Worm (Caenorhabditis elegans) whole organism, L2 larva: ENCODE results near the gene sup-37.

ENCODE experiments used
- C34F6.9 ChIP-seq: fragments of 150-350 bp; optimal IDR thresholded peaks from 2 replicates; lab custom pipeline; 2014; ENCODE audit warnings: missing biosample characterization, missing genetic modification characterization
- Y55F3AM.14 ChIP-seq: fragments of 200-800 bp; sonication (Bioruptor generic); optimal IDR thresholded peaks from 2 replicates; lab custom pipeline; 2018; ENCODE audit warnings: mild to moderate bottlenecking, missing genetic modification characterization, missing compliant biosample characterization
- ZK546.5 ChIP-seq: sonication (generic microtip); optimal IDR thresholded peaks from 2 replicates; lab custom pipeline; 2017; ENCODE audit warnings: missing biosample characterization, missing genetic modification characterization
- alr-1 ChIP-seq: fragments of 150-350 bp; optimal IDR thresholded peaks from 2 replicates; lab custom pipeline; 2014; ENCODE audit warnings: missing biosample characterization, missing genetic modification characterization
- ama-1 ChIP-seq: fragments of 150-350 bp; optimal IDR thresholded peaks from 2 replicates; lab custom pipeline; 2018; ENCODE audit warnings: inconsistent platforms
- blmp-1 ChIP-seq: sonication (generic microtip); optimal IDR thresholded peaks from 2 replicates; lab custom pipeline; 2017; ENCODE audit warnings: missing genetic modification characterization, mild to moderate bottlenecking, missing compliant biosample characterization, antibody characterized with exemption, moderate library complexity; ENCODE audit not compliant: insufficient read depth
- ceh-16 ChIP-seq: fragments of 150-350 bp; optimal IDR thresholded peaks from 2 replicates; lab custom pipeline; 2014; ENCODE audit warnings: missing biosample characterization, missing genetic modification characterization
- ceh-82 ChIP-seq: fragments of 150-350 bp; optimal IDR thresholded peaks from 2 replicates; lab custom pipeline; 2014; ENCODE audit warnings: missing biosample characterization, missing genetic modification characterization
- crh-2 ChIP-seq: sonication (generic microtip); optimal IDR thresholded peaks from 2 replicates; lab custom pipeline; 2017; ENCODE audit warnings: missing biosample characterization, missing genetic modification characterization
- egl-27 ChIP-seq: sonication (generic microtip); optimal IDR thresholded peaks from 3 replicates; lab custom pipeline; 2017; ENCODE audit warnings: missing biosample characterization, missing genetic modification reagents, missing genetic modification characterization
- elt-1 ChIP-seq: fragments of 150-350 bp; optimal IDR thresholded peaks from 2 replicates; lab custom pipeline; 2014; ENCODE audit warnings: missing biosample characterization, missing genetic modification characterization
- fos-1 ChIP-seq: fragments of 150-350 bp; optimal IDR thresholded peaks from 2 replicates; lab custom pipeline; 2014; ENCODE audit warnings: missing biosample characterization, missing genetic modification characterization
- gmeb-1 ChIP-seq: fragments of 150-350 bp; optimal IDR thresholded peaks from 2 replicates; lab custom pipeline; 2014; ENCODE audit warnings: missing biosample characterization, missing genetic modification characterization
- lin-11 ChIP-seq: fragments of 150-350 bp; sonication (generic microtip); optimal IDR thresholded peaks from 2 replicates; lab custom pipeline; 2014; ENCODE audit warnings: missing biosample characterization, missing genetic modification characterization, inconsistent platforms, mixed read lengths
- lin-13 ChIP-seq: fragments of 150-350 bp; optimal IDR thresholded peaks from 2 replicates; lab custom pipeline; 2014; ENCODE audit warnings: missing biosample characterization, missing genetic modification reagents, missing genetic modification characterization
- lin-39 ChIP-seq: fragments of 150-350 bp; optimal IDR thresholded peaks from 2 replicates; lab custom pipeline; 2014; ENCODE audit warnings: missing biosample characterization, missing genetic modification reagents, missing genetic modification characterization
- mbf-1 ChIP-seq: sonication (generic microtip); optimal IDR thresholded peaks from 2 replicates; lab custom pipeline; 2017; ENCODE audit warnings: missing biosample characterization, missing genetic modification characterization
- mdl-1 ChIP-seq, 2 experiments: fragments of 150-350 bp in 1 of 2; sonication (generic microtip) in 1 of 2; optimal IDR thresholded peaks; 2 replicates each; lab custom pipeline; 2017; ENCODE audit warnings: missing biosample characterization in 2 of 2, missing genetic modification characterization in 2 of 2
- nhr-11 ChIP-seq: fragments of 150-350 bp; optimal IDR thresholded peaks from 2 replicates; lab custom pipeline; 2014; ENCODE audit warnings: missing biosample characterization, missing genetic modification characterization
- nhr-21 ChIP-seq: fragments of 150-350 bp; optimal IDR thresholded peaks from 2 replicates; lab custom pipeline; 2014; ENCODE audit warnings: missing biosample characterization, missing genetic modification characterization
- nhr-237 ChIP-seq: fragments of 150-350 bp; optimal IDR thresholded peaks from 2 replicates; lab custom pipeline; 2014; ENCODE audit warnings: missing biosample characterization, missing genetic modification characterization
- nhr-25 ChIP-seq: fragments of 150-350 bp; sonication (generic microtip); optimal IDR thresholded peaks from 3 replicates; lab custom pipeline; 2014; ENCODE audit warnings: missing biosample characterization, missing genetic modification characterization
- nhr-6 ChIP-seq: fragments of 150-350 bp; optimal IDR thresholded peaks from 2 replicates; lab custom pipeline; 2014; ENCODE audit warnings: missing biosample characterization, missing genetic modification characterization
- peb-1 ChIP-seq: fragments of 150-350 bp; optimal IDR thresholded peaks from 2 replicates; lab custom pipeline; 2014; ENCODE audit warnings: missing biosample characterization, missing genetic modification characterization
- sem-4 ChIP-seq: fragments of 150-350 bp; optimal IDR thresholded peaks from 2 replicates; lab custom pipeline; 2014; ENCODE audit warnings: missing biosample characterization, missing genetic modification reagents, missing genetic modification characterization
- skn-1 ChIP-seq: sonication (generic microtip); optimal IDR thresholded peaks from 2 replicates; lab custom pipeline; 2017; ENCODE audit warnings: missing biosample characterization, missing genetic modification characterization
- sma-3 ChIP-seq: sonication (generic microtip); optimal IDR thresholded peaks from 2 replicates; lab custom pipeline; 2016; ENCODE audit warnings: missing genetic modification reagents, missing genetic modification characterization, missing compliant biosample characterization
- sma-9 ChIP-seq, 2 experiments: fragments of 150-350 bp in 1 of 2; sonication (generic microtip) in 1 of 2; optimal IDR thresholded peaks; 2 replicates each; lab custom pipeline; 2014 to 2016; ENCODE audit warnings: missing genetic modification characterization in 2 of 2, mild to moderate bottlenecking in 1 of 2, missing biosample characterization in 1 of 2, missing compliant biosample characterization in 1 of 2, missing genetic modification reagents in 1 of 2, moderate library complexity in 1 of 2
- snpc-4 ChIP-seq: fragments of 150-350 bp; optimal IDR thresholded peaks from 2 replicates; lab custom pipeline; 2014; ENCODE audit warnings: missing biosample characterization, missing genetic modification characterization
- unc-39 ChIP-seq: fragments of 150-350 bp; optimal IDR thresholded peaks from 2 replicates; lab custom pipeline; 2014; ENCODE audit warnings: missing biosample characterization, missing genetic modification characterization
- unc-55 ChIP-seq: fragments of 150-350 bp; sonication (generic microtip); optimal IDR thresholded peaks from 3 replicates; lab custom pipeline; 2014; ENCODE audit warnings: missing biosample characterization, missing genetic modification reagents, missing genetic modification characterization
- unc-62 ChIP-seq: fragments of 150-350 bp; optimal IDR thresholded peaks from 2 replicates; lab custom pipeline; 2014; ENCODE audit warnings: missing biosample characterization, missing genetic modification reagents, missing genetic modification characterization
- zag-1 ChIP-seq: fragments of 150-350 bp; optimal IDR thresholded peaks from 2 replicates; lab custom pipeline; 2014; ENCODE audit warnings: missing biosample characterization, missing genetic modification characterization
- ztf-1 ChIP-seq: fragments of 200-800 bp; sonication (Bioruptor generic); conservative IDR thresholded peaks from 2 replicates; pipeline ENCODE4 v1.3.6; 2022; ENCODE audit warnings: missing genetic modification characterization, missing compliant biosample characterization
- ztf-4 ChIP-seq: fragments of 150-350 bp; optimal IDR thresholded peaks from 2 replicates; lab custom pipeline; 2014; ENCODE audit warnings: missing biosample characterization, missing genetic modification characterization

The sup-37 gene

DNA sequence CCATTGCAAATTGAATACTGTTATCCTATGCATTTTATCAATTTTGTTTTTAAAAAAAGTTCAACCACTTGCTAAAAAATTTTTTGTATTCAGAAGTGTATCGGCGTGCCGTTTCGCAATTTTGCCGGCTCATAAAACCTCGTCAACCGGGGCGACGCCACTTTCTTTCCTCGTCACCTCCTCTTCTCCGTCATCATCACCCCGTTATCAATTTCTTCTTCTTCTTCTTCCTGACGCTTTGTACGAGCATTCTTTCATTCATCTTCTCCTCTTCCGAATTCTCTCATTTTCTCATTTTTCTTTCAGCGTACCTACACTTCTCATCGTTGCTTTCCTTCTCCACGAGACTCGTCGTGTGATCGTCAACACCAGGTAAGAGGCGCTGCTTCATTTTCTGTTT lies at the start of gene sup-37:
TSS of gene sup-37 (plus strand) at position 301 of the 400 bp plus-strand sequence.
- TF ChIP-seq mdl-1 (tag; optimal IDR thresholded peaks at IDR 0.05; lab: Kevin White, UChicago) (no peak), ama-1 (lab: Kevin White, UChicago) (no peak), nhr-11 (tag; lab: Kevin White, UChicago) (no peak), egl-27 (no peak), C34F6.9 (tag; lab: Kevin White, UChicago) (no peak), skn-1 (no peak), blmp-1 (tag; lab: Kevin White, UChicago) (no peak), nhr-237 (no peak), peb-1 (no peak), zag-1 (no peak), alr-1 (tag; lab: Kevin White, UChicago) (no peak), nhr-21 (tag; lab: Kevin White, UChicago) (no peak), elt-1 (no peak), nhr-6 (tag; lab: Kevin White, UChicago) (no peak)

DNA sequence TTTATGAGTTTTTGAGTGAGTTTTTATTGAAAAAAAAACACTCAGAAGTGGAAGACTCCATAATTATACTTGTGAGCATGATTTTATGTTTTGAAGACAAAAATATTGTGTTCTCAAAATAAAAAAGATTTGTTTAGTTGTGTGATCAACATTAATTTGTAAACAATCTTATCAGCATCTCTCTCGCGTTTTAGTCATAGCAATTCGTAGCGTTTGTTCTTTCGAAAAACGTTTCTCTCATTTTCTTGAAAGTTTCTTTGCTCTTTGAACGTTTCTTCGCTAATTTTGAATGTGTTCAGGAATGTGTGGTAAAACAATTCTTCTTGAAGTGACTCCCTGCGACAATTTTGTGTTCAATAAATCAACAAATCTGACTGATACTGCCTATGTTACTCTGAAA lies 47.2 kb upstream of the sup-37 start, which contains the start of gene ZC196.2:
TSS of gene ZC196.2 (plus strand) at position 301 of the 400 bp plus-strand sequence.
- TF ChIP-seq lin-11 (no peak), ceh-82 (no peak), lin-39 (no peak), unc-55 (GFP tag; lab: Kevin White, UChicago) (no peak), skn-1 (no peak), sma-9 (GFP tag; optimal IDR thresholded peaks at IDR 0.05; lab: Kevin White, UChicago) (no peak), sma-9 (tag; optimal IDR thresholded peaks at IDR 0.05; lab: Kevin White, UChicago) (no peak), lin-13 (no peak), nhr-25 (tag; lab: Kevin White, UChicago) (no peak)

DNA sequence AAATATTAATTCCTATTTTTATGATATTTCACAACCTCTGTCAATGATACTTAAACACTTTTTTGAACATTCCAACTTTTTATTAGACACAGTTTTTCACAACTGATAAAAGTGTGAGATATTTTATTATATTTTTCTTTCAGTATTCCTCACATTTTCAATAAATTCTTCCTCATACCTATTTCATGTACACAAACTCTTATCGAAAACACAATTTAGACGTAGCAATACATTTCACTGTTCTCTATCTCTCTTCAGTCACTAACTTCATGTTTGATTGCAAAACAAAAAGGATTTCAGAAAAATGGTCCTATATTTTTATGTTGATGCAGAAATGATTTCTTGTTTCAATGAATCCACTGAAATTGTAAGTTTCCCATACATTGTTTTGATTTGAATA lies 40.5 kb upstream of the sup-37 start, which contains the start of gene B0507.6:
TSS of gene B0507.6 (plus strand) at position 301 of the 400 bp plus-strand sequence.
- TF ChIP-seq mdl-1 (tag; optimal IDR thresholded peaks at IDR 0.05; lab: Kevin White, UChicago) (no peak), blmp-1 (tag; lab: Kevin White, UChicago) (no peak), lin-11 (no peak), unc-39 (no peak), sem-4 (tag; lab: Kevin White, UChicago) (no peak), nhr-6 (tag; lab: Kevin White, UChicago) (no peak), nhr-11 (tag; lab: Kevin White, UChicago) (no peak), elt-1 (no peak)

DNA sequence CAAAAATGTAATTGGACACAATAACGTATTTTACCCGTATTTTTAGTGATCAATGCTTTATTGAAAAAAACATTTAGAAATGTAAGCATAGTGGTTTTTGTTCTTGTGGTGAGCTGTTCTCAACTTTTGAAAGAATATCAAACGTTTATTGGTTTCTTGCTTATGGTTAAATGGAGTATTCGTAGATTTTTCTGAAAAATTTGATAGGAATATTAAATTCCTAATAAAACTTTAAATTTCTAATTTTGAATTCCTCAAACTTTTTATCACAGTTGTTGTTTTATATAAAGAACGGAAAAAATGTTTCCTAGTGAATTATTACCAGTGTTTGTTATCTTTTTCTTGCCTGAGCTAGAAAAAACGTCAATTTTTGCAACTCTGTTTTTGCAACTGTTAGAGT lies 33.0 kb upstream of the sup-37 start, which contains the start of gene B0507.5:
TSS of gene B0507.5 (plus strand) at position 301 of the 400 bp plus-strand sequence.
- TF ChIP-seq nhr-237 (no peak), sem-4 (tag; lab: Kevin White, UChicago) (no peak), fos-1 (tag; lab: Kevin White, UChicago) (no peak), unc-62 (GFP tag; lab: Kevin White, UChicago) (no peak)

DNA sequence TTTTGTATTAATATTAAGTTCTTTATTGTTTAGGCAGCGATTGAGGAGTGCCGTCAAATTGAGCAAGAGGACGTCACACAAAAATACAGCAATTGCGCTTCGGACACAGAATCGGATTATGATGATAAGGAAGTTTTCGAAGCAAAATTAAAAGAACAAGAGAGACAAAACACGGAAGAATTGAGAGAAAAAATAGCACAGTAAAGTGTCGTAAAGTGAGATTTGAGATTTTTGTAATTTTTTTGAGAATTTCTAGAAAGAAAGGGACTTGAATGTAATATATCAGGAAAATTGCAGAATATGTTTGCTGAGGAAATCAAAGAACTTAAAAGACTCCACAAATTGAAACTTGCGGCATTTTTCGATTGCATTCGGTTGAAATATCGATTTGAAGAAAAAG lies 31.7 kb upstream of the sup-37 start, which contains the start of gene B0507.4:
TSS of gene B0507.4 (plus strand) at position 301 of the 400 bp plus-strand sequence.
- TF ChIP-seq Y55F3AM.14 (GFP tag; lab: Kevin White, UChicago) (no peak), snpc-4 (tag; lab: Kevin White, UChicago) (no peak), ztf-1 (GFP tag; lab: Robert Waterston, UW) (no peak), alr-1 (tag; lab: Kevin White, UChicago) (no peak), ceh-16 (tag; lab: Kevin White, UChicago) (no peak), ceh-82 (no peak), ztf-4 (tag; lab: Kevin White, UChicago) (no peak), sem-4 (tag; lab: Kevin White, UChicago) (no peak), unc-39 (no peak), lin-39 (no peak), lin-11 (no peak), C34F6.9 (tag; lab: Kevin White, UChicago) (no peak), gmeb-1 (tag; lab: Kevin White, UChicago) (no peak), sma-3 (GFP tag; lab: Kevin White, UChicago) (no peak), ZK546.5 (no peak), mbf-1 (tag; lab: Kevin White, UChicago) (no peak), crh-2 (no peak)
